Worm (Caenorhabditis elegans): ENCODE measurements around the gene klf-1.

- TF ChIP-seq ama-1 (optimal IDR thresholded peaks at IDR 0.05) (no peak), ama-1 (GFP tag; optimal IDR thresholded peaks at IDR 0.05) (no peak), nhr-90 (tag; optimal IDR thresholded peaks at IDR 0.05) (no peak), ets-4 (GFP tag; optimal IDR thresholded peaks at IDR 0.05) (no peak), nhr-120 (GFP tag; IDR thresholded peaks at IDR 0.05) (no peak), unc-130 (GFP tag; optimal IDR thresholded peaks at IDR 0.05) (no peak), snpc-4 (GFP tag; optimal IDR thresholded peaks at IDR 0.05) (no peak), snpc-4 (tag; optimal IDR thresholded peaks at IDR 0.05) (no peak), akir-1 (GFP tag; optimal IDR thresholded peaks at IDR 0.05) (no peak)
These were observed 33.2 kb downstream of the klf-1 start for ce11 chrIII:2907819-2908218.

Measured in whole organism, young adult.